Worm (Caenorhabditis elegans) whole organism, early embryonic: Measurements from ENCODE around the gene ugt-42.

Source experiments
- B0310.2 ChIP-seq: sonication (generic microtip); optimal IDR thresholded peaks from 2 replicates; lab custom pipeline; 2016; ENCODE audit warnings: mild to moderate bottlenecking, missing genetic modification characterization, missing compliant biosample characterization
- aly-1 ChIP-seq: sonication (generic microtip); optimal IDR thresholded peaks from 2 replicates; lab custom pipeline; 2016; ENCODE audit warnings: missing genetic modification characterization, missing compliant biosample characterization
- ama-1 ChIP-seq: fragments of 150-350 bp; optimal IDR thresholded peaks from 2 replicates; lab custom pipeline; 2014
- ets-7 ChIP-seq: sonication (generic microtip); optimal IDR thresholded peaks from 2 replicates; lab custom pipeline; 2016; ENCODE audit warnings: missing genotype, missing genetic modification characterization, missing compliant biosample characterization
- flt-1 ChIP-seq: fragments of 200-800 bp; sonication (Bioruptor generic); IDR thresholded peaks from 2 replicates; pipeline ENCODE4 v1.3.6; 2022; ENCODE audit warnings: missing genetic modification characterization, missing compliant biosample characterization
- hmg-4 ChIP-seq: fragments of 200-800 bp; sonication (Bioruptor generic); optimal IDR thresholded peaks from 2 replicates; lab custom pipeline; 2018; ENCODE audit warnings: mild to moderate bottlenecking, missing genetic modification characterization, missing compliant biosample characterization
- hnd-1 ChIP-seq: sonication (generic microtip); optimal IDR thresholded peaks from 2 replicates; lab custom pipeline; 2016; ENCODE audit warnings: missing genetic modification characterization, missing compliant biosample characterization
- pes-1 ChIP-seq: fragments of 200-800 bp; sonication (Bioruptor generic); IDR thresholded peaks from 2 replicates; pipeline ENCODE4 v1.3.6; 2022; ENCODE audit warnings: missing genetic modification reagents, missing genetic modification characterization, missing compliant biosample characterization
- scrt-1 ChIP-seq: fragments of 200-800 bp; sonication (Bioruptor generic); IDR thresholded peaks from 2 replicates; pipeline ENCODE4 v1.3.6; 2022; ENCODE audit warnings: missing genetic modification characterization, missing compliant biosample characterization
- sea-1 ChIP-seq: fragments of 200-800 bp; sonication (Bioruptor generic); conservative IDR thresholded peaks from 2 replicates; pipeline ENCODE4 v1.3.6; 2022; ENCODE audit warnings: missing genetic modification characterization, missing compliant biosample characterization
- tbx-11 ChIP-seq: fragments of 200-800 bp; sonication (Bioruptor generic); IDR thresholded peaks from 2 replicates; pipeline ENCODE4 v1.3.6; 2022; ENCODE audit warnings: missing genetic modification characterization, missing compliant biosample characterization
- tra-4 ChIP-seq: sonication (generic microtip); optimal IDR thresholded peaks from 2 replicates; lab custom pipeline; 2017; ENCODE audit warnings: missing genetic modification characterization, missing compliant biosample characterization

DNA sequence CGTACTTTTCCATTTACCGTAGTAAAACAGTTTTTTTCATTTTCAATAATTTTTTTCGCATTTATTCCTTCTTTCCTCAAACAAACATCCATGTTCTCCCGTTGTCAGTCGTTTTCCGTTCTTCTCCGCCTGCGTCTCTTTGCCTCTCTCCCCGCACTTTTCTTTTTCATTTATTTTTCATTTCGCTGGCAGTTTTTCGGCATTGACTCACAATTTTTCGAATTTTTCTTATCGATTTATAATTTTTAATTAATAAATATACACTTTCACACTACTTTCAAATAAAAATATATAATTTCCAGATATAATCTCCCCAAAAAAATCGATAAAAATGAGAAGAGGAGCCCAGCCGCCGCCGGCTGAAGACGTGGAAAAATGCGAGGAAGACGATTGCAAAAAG, 40.4 kb downstream of the ugt-42 start, which contains the start of gene H25P19.1:
- TF ChIP-seq ama-1 (lab: Kevin White, UChicago), result no peak
- no peak for TF ChIP-seq B0310.2 (tag; lab: Kevin White, UChicago)
- TF ChIP-seq hmg-4, result no peak
- TF ChIP-seq aly-1 (tag; lab: Kevin White, UChicago), result no peak
- no peak for TF ChIP-seq pes-1 (GFP tag; lab: Robert Waterston, UW)
- no peak for TF ChIP-seq scrt-1 (GFP tag; lab: Robert Waterston, UW)
- no peak for TF ChIP-seq flt-1
- no peak for TF ChIP-seq sea-1 (GFP tag; lab: Robert Waterston, UW)
- TF ChIP-seq tbx-11 (GFP tag; lab: Robert Waterston, UW), result no peak
- no peak for TF ChIP-seq tra-4
- TF ChIP-seq ets-7, result no peak
- no peak for TF ChIP-seq hnd-1 (tag; lab: Kevin White, UChicago)
